Fruit fly (Drosophila melanogaster) whole organism, prepupa: Measurements from ENCODE around the gene Kcmf1.

Experiments
- Blimp-1 ChIP-seq: fragments of 200-800 bp; sonication (Bioruptor generic); optimal IDR thresholded peaks from 3 replicates; lab custom pipeline; 2017; ENCODE audit warnings: missing biosample characterization, missing genetic modification characterization, mild to moderate bottlenecking, moderate library complexity, missing genetic modification reagents
- CG10631 ChIP-seq: fragments of 200-800 bp; sonication (Bioruptor generic); optimal IDR thresholded peaks from 2 replicates; lab custom pipeline; 2016; ENCODE audit warnings: missing biosample characterization, missing genetic modification characterization
- CG10669 ChIP-seq: fragments of 200-800 bp; sonication (Bioruptor generic); optimal IDR thresholded peaks from 3 replicates; lab custom pipeline; 2018; ENCODE audit warnings: missing biosample characterization, mild to moderate bottlenecking, missing genetic modification characterization, moderate library complexity
- CG15336 ChIP-seq: fragments of 200-800 bp; sonication (Bioruptor generic); IDR thresholded peaks from 2 replicates; pipeline ENCODE4 v1.3.6; 2022; ENCODE audit warnings: missing biosample characterization, missing genetic modification characterization
- CG1621 ChIP-seq: fragments of 200-800 bp; sonication (Bioruptor generic); optimal IDR thresholded peaks from 3 replicates; lab custom pipeline; 2018; ENCODE audit warnings: missing biosample characterization, mild to moderate bottlenecking, missing genetic modification characterization
- CG16779 ChIP-seq: fragments of 200-800 bp; sonication (Bioruptor generic); optimal IDR thresholded peaks from 3 replicates; lab custom pipeline; 2017; ENCODE audit warnings: missing biosample characterization, mild to moderate bottlenecking, missing genetic modification characterization
- CG31627 ChIP-seq: fragments of 200-800 bp; sonication (Bioruptor generic); optimal IDR thresholded peaks from 3 replicates; lab custom pipeline; 2016; ENCODE audit warnings: missing biosample characterization, missing genetic modification characterization
- CG32006 ChIP-seq: fragments of 200-800 bp; sonication (Bioruptor generic); optimal IDR thresholded peaks from 3 replicates; lab custom pipeline; 2017; ENCODE audit warnings: missing biosample characterization, mild to moderate bottlenecking, missing genetic modification characterization
- CG6792 ChIP-seq: fragments of 200-800 bp; sonication (Bioruptor generic); optimal IDR thresholded peaks from 3 replicates; lab custom pipeline; 2016; ENCODE audit warnings: missing biosample characterization, missing genetic modification characterization
- CG6808 ChIP-seq: fragments of 200-800 bp; sonication (Bioruptor generic); optimal IDR thresholded peaks from 3 replicates; lab custom pipeline; 2017; ENCODE audit warnings: missing biosample characterization, missing genetic modification characterization, mild to moderate bottlenecking, moderate library complexity, missing genetic modification reagents
- CG6854 ChIP-seq: fragments of 200-800 bp; sonication (Bioruptor generic); optimal IDR thresholded peaks from 2 replicates; lab custom pipeline; 2017; ENCODE audit warnings: missing biosample characterization, mild to moderate bottlenecking, missing genetic modification characterization
- CG9139 ChIP-seq: fragments of 200-800 bp; sonication (Bioruptor generic); optimal IDR thresholded peaks from 3 replicates; lab custom pipeline; 2017; ENCODE audit warnings: missing biosample characterization, mild to moderate bottlenecking, missing genetic modification characterization
- Eip75B ChIP-seq: fragments of 200-800 bp; sonication (Bioruptor generic); optimal IDR thresholded peaks from 3 replicates; lab custom pipeline; 2016; ENCODE audit warnings: missing biosample characterization, missing genetic modification characterization
- Eip78C ChIP-seq: fragments of 200-800 bp; sonication (Bioruptor generic); peaks from one replicate; lab custom pipeline; 2016; ENCODE audit warnings: missing biosample characterization, missing genetic modification characterization
- Ets96B ChIP-seq: fragments of 200-800 bp; optimal IDR thresholded peaks from 2 replicates; lab custom pipeline; 2019; ENCODE audit warnings: missing biosample characterization, mild to moderate bottlenecking, missing genetic modification characterization, moderate library complexity
- Hr39 ChIP-seq: fragments of 200-800 bp; sonication (Bioruptor generic); optimal IDR thresholded peaks from 2 replicates; lab custom pipeline; 2016; ENCODE audit warnings: missing biosample characterization, missing genetic modification characterization
- Hr4 ChIP-seq: fragments of 200-800 bp; sonication (Bioruptor generic); optimal IDR thresholded peaks from 3 replicates; lab custom pipeline; 2016; ENCODE audit warnings: missing biosample characterization, missing genetic modification characterization
- Lpt ChIP-seq: fragments of 200-800 bp; sonication (Bioruptor generic); optimal IDR thresholded peaks from 3 replicates; lab custom pipeline; 2016; ENCODE audit warnings: missing biosample characterization, missing genetic modification characterization
- Met ChIP-seq: fragments of 200-800 bp; sonication (Bioruptor generic); optimal IDR thresholded peaks from 3 replicates; lab custom pipeline; 2016; ENCODE audit warnings: missing biosample characterization, missing genetic modification characterization
- OdsH ChIP-seq: fragments of 200-800 bp; sonication (Bioruptor generic); optimal IDR thresholded peaks from 3 replicates; lab custom pipeline; 2016; ENCODE audit warnings: missing biosample characterization, missing genetic modification characterization
- Sox102F ChIP-seq: fragments of 200-800 bp; sonication (Bioruptor generic); optimal IDR thresholded peaks from 2 replicates; lab custom pipeline; 2016; ENCODE audit warnings: missing biosample characterization, mild to moderate bottlenecking, missing genetic modification characterization
- Sox14 ChIP-seq: fragments of 200-800 bp; sonication (Bioruptor generic); optimal IDR thresholded peaks from 3 replicates; lab custom pipeline; 2016; ENCODE audit warnings: missing biosample characterization, missing genetic modification characterization
- Sox15 ChIP-seq: fragments of 200-800 bp; sonication (Bioruptor generic); optimal IDR thresholded peaks from 3 replicates; lab custom pipeline; 2016; ENCODE audit warnings: missing biosample characterization, missing genetic modification characterization
- achi ChIP-seq: fragments of 200-800 bp; sonication (Bioruptor generic); optimal IDR thresholded peaks from 3 replicates; lab custom pipeline; 2016; ENCODE audit warnings: missing biosample characterization, missing genetic modification characterization
- acj6 ChIP-seq: fragments of 200-800 bp; sonication (Bioruptor generic); optimal IDR thresholded peaks from 3 replicates; lab custom pipeline; 2016; ENCODE audit warnings: missing biosample characterization, missing genetic modification characterization
- cyc ChIP-seq: fragments of 200-800 bp; sonication (Bioruptor generic); optimal IDR thresholded peaks from 3 replicates; lab custom pipeline; 2016; ENCODE audit warnings: missing biosample characterization, missing genetic modification characterization
- dac ChIP-seq: fragments of 200-800 bp; sonication (Bioruptor generic); optimal IDR thresholded peaks from 2 replicates; lab custom pipeline; 2017; ENCODE audit warnings: missing biosample characterization, mild to moderate bottlenecking, missing genetic modification characterization
- dsx ChIP-seq: fragments of 200-800 bp; optimal IDR thresholded peaks from 3 replicates; lab custom pipeline; 2019; ENCODE audit warnings: missing biosample characterization, mild to moderate bottlenecking, missing genetic modification characterization, moderate library complexity; ENCODE audit not compliant: poor library complexity, severe bottlenecking
- eg ChIP-seq: fragments of 200-800 bp; sonication (Bioruptor generic); IDR thresholded peaks from 3 replicates; pipeline ENCODE4 v1.3.6; 2022; ENCODE audit warnings: missing biosample characterization, missing genetic modification characterization
- esn ChIP-seq: fragments of 200-800 bp; sonication (Bioruptor generic); optimal IDR thresholded peaks from 2 replicates; lab custom pipeline; 2016; ENCODE audit warnings: missing biosample characterization, mild to moderate bottlenecking, missing genetic modification characterization, moderate library complexity
- fkh ChIP-seq: fragments of 200-800 bp; sonication (Bioruptor generic); optimal IDR thresholded peaks from 3 replicates; lab custom pipeline; 2017; ENCODE audit warnings: missing biosample characterization, mild to moderate bottlenecking, missing genetic modification characterization, moderate library complexity
- pdm3 ChIP-seq: fragments of 200-800 bp; sonication (Bioruptor generic); optimal IDR thresholded peaks from 3 replicates; lab custom pipeline; 2016; ENCODE audit warnings: missing biosample characterization, missing genetic modification characterization
- svp ChIP-seq: fragments of 200-800 bp; sonication (Bioruptor generic); peaks from one replicate; lab custom pipeline; 2016; ENCODE audit warnings: missing biosample characterization, missing genetic modification characterization
- topi ChIP-seq: fragments of 200-800 bp; sonication (Bioruptor generic); optimal IDR thresholded peaks from 3 replicates; lab custom pipeline; 2016; ENCODE audit warnings: missing biosample characterization, missing genetic modification characterization
- vri ChIP-seq: fragments of 200-800 bp; sonication (Bioruptor generic); optimal IDR thresholded peaks from 3 replicates; lab custom pipeline; 2016; ENCODE audit warnings: missing biosample characterization, mild to moderate bottlenecking, missing genetic modification characterization

The Kcmf1 gene

dm6 chr3R:9051937-9052680 lies 37.4 kb upstream of the Kcmf1 start, which contains the start of gene Kdm2 (continued):
- peak; percentile 12 for TF ChIP-seq topi (GFP tag; lab: Kevin White, UChicago)
- TF ChIP-seq Sox15 (GFP tag; lab: Kevin White, UChicago), result no peak
- TF ChIP-seq esn (GFP tag; lab: Kevin White, UChicago), result peak; percentile 20
- TF ChIP-seq CG32006 (GFP tag; lab: Kevin White, UChicago), result no peak
- no peak for TF ChIP-seq acj6 (GFP tag; lab: Kevin White, UChicago)
- TF ChIP-seq dsx, result peak; percentile 16
- no peak for TF ChIP-seq eg (GFP tag; lab: Robert Waterston, UW)

dm6 chr3R:9050519-9051119 lies 35.9 kb upstream of the Kcmf1 start, which contains the start of gene Nmdmc:
TSS of gene Nmdmc (minus strand) at chr3R:9050555.
- TF ChIP-seq Ets96B (tag; lab: Kevin White, UChicago) (no peak), Blimp-1 (GFP tag; lab: Kevin White, UChicago) (peak; percentile 30)

- TF ChIP-seq CG10631 (GFP tag; lab: Kevin White, UChicago), result peak; percentile 7
- peak; percentile 71 for TF ChIP-seq Eip78C
- peak; percentile 30 for TF ChIP-seq pdm3 (GFP tag; lab: Kevin White, UChicago)
- no peak for TF ChIP-seq Met
- TF ChIP-seq svp (GFP tag; lab: Kevin White, UChicago), result peak; percentile 85
- TF ChIP-seq Eip75B (GFP tag; lab: Kevin White, UChicago), result no peak
- TF ChIP-seq esn (GFP tag; lab: Kevin White, UChicago), result peak; percentile 7
- TF ChIP-seq dsx, result peak; percentile 36
- peak; percentile 1 for TF ChIP-seq Hr39 (GFP tag; lab: Kevin White, UChicago)
- TF ChIP-seq, all 60 proteins: peak for 7
These were observed 34.6 kb upstream of the Kcmf1 start for dm6 chr3R:9049091-9049981.

- peak; percentile 8 for TF ChIP-seq CG6854 (GFP tag; lab: Kevin White, UChicago)
- no peak for TF ChIP-seq CG31627 (GFP tag; lab: Kevin White, UChicago)
- peak; percentile 53 for TF ChIP-seq fkh (GFP tag; lab: Kevin White, UChicago)
- peak; percentile 75 for TF ChIP-seq vri
- no peak for TF ChIP-seq Sox14 (GFP tag; lab: Kevin White, UChicago)
- no peak for TF ChIP-seq Sox102F
- TF ChIP-seq CG16779 (tag; lab: Kevin White, UChicago), result no peak
- TF ChIP-seq Ets96B (tag; lab: Kevin White, UChicago), result no peak
- no peak for TF ChIP-seq CG9139 (GFP tag; lab: Kevin White, UChicago)
- TF ChIP-seq svp (GFP tag; lab: Kevin White, UChicago), result peak; percentile 72
- TF ChIP-seq Eip78C, result peak; percentile 50
- no peak for TF ChIP-seq Lpt
- no peak for TF ChIP-seq dac (GFP tag; lab: Kevin White, UChicago)
- peak; percentile 59 for TF ChIP-seq CG1621 (tag; lab: Kevin White, UChicago)
- TF ChIP-seq topi (GFP tag; lab: Kevin White, UChicago), result no peak
- TF ChIP-seq CG6808 (GFP tag; lab: Kevin White, UChicago), result peak; percentile 14
- no peak for TF ChIP-seq cyc (GFP tag; lab: Kevin White, UChicago)
- TF ChIP-seq OdsH (GFP tag; lab: Kevin White, UChicago), result no peak
- no peak for TF ChIP-seq CG15336 (GFP tag; lab: Robert Waterston, UW)
- no peak for TF ChIP-seq CG6792 (GFP tag; lab: Kevin White, UChicago)
- no peak for TF ChIP-seq achi (GFP tag; lab: Kevin White, UChicago)
- peak; percentile 21 for TF ChIP-seq CG10669 (GFP tag; lab: Kevin White, UChicago)
- TF ChIP-seq Hr4, result no peak
These were observed 33.9 kb upstream of the Kcmf1 start, which contains the start of gene Mst85C for dm6 chr3R:9048466-9049072. TSS of gene Mst85C (plus strand) at chr3R:9048645.
